Fruit fly (Drosophila melanogaster) whole organism, pupa: ENCODE measurements around the gene CG10469.

Source experiments
- CG12605 ChIP-seq: fragments of 200-800 bp; sonication (Bioruptor generic); IDR thresholded peaks from 2 replicates; pipeline ENCODE4 v1.3.6; 2022; ENCODE audit warnings: missing biosample characterization, missing genetic modification characterization
- CG13204 ChIP-seq: fragments of 200-800 bp; sonication (Bioruptor generic); optimal IDR thresholded peaks from 2 replicates; lab custom pipeline; 2018; ENCODE audit warnings: missing biosample characterization, mild to moderate bottlenecking, missing genetic modification characterization, moderate library complexity

- TF ChIP-seq CG12605 (no peak), CG13204 (GFP tag; lab: Kevin White, UChicago) (no peak)
Observed at dm6 chr3L:6129591-6129990, 36.5 kb upstream of the CG10469 start.
